Worm (Caenorhabditis elegans) whole organism, early embryonic: Measurements from ENCODE around the gene srh-18.

Source experiments
- ama-1 ChIP-seq: fragments of 150-350 bp; optimal IDR thresholded peaks from 2 replicates; lab custom pipeline; 2014
- pes-1 ChIP-seq: fragments of 200-800 bp; sonication (Bioruptor generic); IDR thresholded peaks from 2 replicates; pipeline ENCODE4 v1.3.6; 2022; ENCODE audit warnings: missing genetic modification reagents, missing genetic modification characterization, missing compliant biosample characterization
- scrt-1 ChIP-seq: fragments of 200-800 bp; sonication (Bioruptor generic); IDR thresholded peaks from 2 replicates; pipeline ENCODE4 v1.3.6; 2022; ENCODE audit warnings: missing genetic modification characterization, missing compliant biosample characterization
- sea-1 ChIP-seq: fragments of 200-800 bp; sonication (Bioruptor generic); conservative IDR thresholded peaks from 2 replicates; pipeline ENCODE4 v1.3.6; 2022; ENCODE audit warnings: missing genetic modification characterization, missing compliant biosample characterization

DNA sequence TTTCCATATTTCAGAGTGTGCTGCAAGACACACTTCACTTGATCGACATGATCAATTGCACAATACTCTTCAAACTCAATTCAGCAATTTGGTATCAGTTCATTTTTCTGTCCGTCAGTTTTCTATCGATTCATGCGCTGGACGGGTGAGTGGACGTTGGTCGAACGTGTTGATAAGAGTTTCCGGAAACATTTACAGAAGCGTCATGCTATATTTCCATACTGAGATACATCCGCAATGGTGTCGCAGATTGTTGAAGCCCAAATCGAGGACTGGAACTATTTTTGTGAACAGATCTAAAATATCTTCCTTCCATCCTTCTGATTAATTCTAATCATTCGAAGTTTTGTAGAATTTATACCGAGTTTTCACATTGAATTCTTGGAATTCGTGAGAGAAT lies 51.4 kb downstream of the srh-18 start:
- TF ChIP-seq scrt-1 (GFP tag; lab: Robert Waterston, UW) (no peak), pes-1 (no peak), sea-1 (GFP tag; lab: Robert Waterston, UW) (no peak), ama-1 (lab: Kevin White, UChicago) (no peak)
